Worm (Caenorhabditis elegans) whole organism, L2 larva: ENCODE results near the gene mrps-18B.
A peak's percentile ranks its signal among the peaks of the same experiment; 100 is the strongest.

Experiments
- aly-2 ChIP-seq: fragments of 150-350 bp; optimal IDR thresholded peaks from 2 replicates; lab custom pipeline; 2014; ENCODE audit warnings: missing biosample characterization, missing genetic modification characterization
- ceh-16 ChIP-seq: fragments of 150-350 bp; optimal IDR thresholded peaks from 2 replicates; lab custom pipeline; 2014; ENCODE audit warnings: missing biosample characterization, missing genetic modification characterization
- elt-1 ChIP-seq: fragments of 150-350 bp; optimal IDR thresholded peaks from 2 replicates; lab custom pipeline; 2014; ENCODE audit warnings: missing biosample characterization, missing genetic modification characterization
- elt-3 ChIP-seq: sonication (generic microtip); optimal IDR thresholded peaks from 2 replicates; lab custom pipeline; 2017; ENCODE audit warnings: missing biosample characterization, missing genetic modification characterization
- fos-1 ChIP-seq: fragments of 150-350 bp; optimal IDR thresholded peaks from 2 replicates; lab custom pipeline; 2014; ENCODE audit warnings: missing biosample characterization, missing genetic modification characterization
- nhr-12 ChIP-seq: fragments of 150-350 bp; optimal IDR thresholded peaks from 2 replicates; lab custom pipeline; 2014; ENCODE audit warnings: missing biosample characterization, missing genetic modification characterization
- nhr-237 ChIP-seq: fragments of 150-350 bp; optimal IDR thresholded peaks from 2 replicates; lab custom pipeline; 2014; ENCODE audit warnings: missing biosample characterization, missing genetic modification characterization
- nhr-6 ChIP-seq: fragments of 150-350 bp; optimal IDR thresholded peaks from 2 replicates; lab custom pipeline; 2014; ENCODE audit warnings: missing biosample characterization, missing genetic modification characterization
- unc-62 ChIP-seq: fragments of 150-350 bp; optimal IDR thresholded peaks from 2 replicates; lab custom pipeline; 2014; ENCODE audit warnings: missing biosample characterization, missing genetic modification reagents, missing genetic modification characterization
- ztf-4 ChIP-seq: fragments of 150-350 bp; optimal IDR thresholded peaks from 2 replicates; lab custom pipeline; 2014; ENCODE audit warnings: missing biosample characterization, missing genetic modification characterization

ce11 chrII:8561227-8561626, 35.7 kb downstream of the mrps-18B start, which contains the start of gene iff-2:
- TF ChIP-seq elt-3 (tag; lab: Kevin White, UChicago) (no peak), nhr-12 (peak; percentile 65), nhr-6 (peak; percentile 99), ztf-4 (tag; lab: Kevin White, UChicago) (peak; percentile 99), nhr-237 (tag; lab: Kevin White, UChicago) (peak; percentile 77), aly-2 (tag; lab: Kevin White, UChicago) (no peak), fos-1 (tag; lab: Kevin White, UChicago) (peak; percentile 99), ceh-16 (tag; lab: Kevin White, UChicago) (peak; percentile 99), unc-62 (GFP tag; lab: Kevin White, UChicago) (peak; percentile 92), elt-1 (no peak)
